Worm (Caenorhabditis elegans) whole organism, mixed stage, embryonic: Measurements from ENCODE around the gene ZK470.14.

Experiments
- blmp-1 ChIP-seq: fragments of 150-350 bp; optimal IDR thresholded peaks from 2 replicates; lab custom pipeline; 2014; ENCODE audit warnings: missing biosample characterization, missing genetic modification characterization
- hlh-1 ChIP-seq: fragments of 150-350 bp; optimal IDR thresholded peaks from 2 replicates; lab custom pipeline; 2014; ENCODE audit warnings: missing biosample characterization, missing genetic modification reagents, missing genetic modification characterization
- lsy-2 ChIP-seq: fragments of 150-350 bp; optimal IDR thresholded peaks from 2 replicates; lab custom pipeline; 2014; ENCODE audit warnings: missing biosample characterization, missing genetic modification characterization
- unc-39 ChIP-seq: fragments of 150-350 bp; optimal IDR thresholded peaks from 2 replicates; lab custom pipeline; 2014; ENCODE audit warnings: missing biosample characterization, missing genetic modification characterization

DNA sequence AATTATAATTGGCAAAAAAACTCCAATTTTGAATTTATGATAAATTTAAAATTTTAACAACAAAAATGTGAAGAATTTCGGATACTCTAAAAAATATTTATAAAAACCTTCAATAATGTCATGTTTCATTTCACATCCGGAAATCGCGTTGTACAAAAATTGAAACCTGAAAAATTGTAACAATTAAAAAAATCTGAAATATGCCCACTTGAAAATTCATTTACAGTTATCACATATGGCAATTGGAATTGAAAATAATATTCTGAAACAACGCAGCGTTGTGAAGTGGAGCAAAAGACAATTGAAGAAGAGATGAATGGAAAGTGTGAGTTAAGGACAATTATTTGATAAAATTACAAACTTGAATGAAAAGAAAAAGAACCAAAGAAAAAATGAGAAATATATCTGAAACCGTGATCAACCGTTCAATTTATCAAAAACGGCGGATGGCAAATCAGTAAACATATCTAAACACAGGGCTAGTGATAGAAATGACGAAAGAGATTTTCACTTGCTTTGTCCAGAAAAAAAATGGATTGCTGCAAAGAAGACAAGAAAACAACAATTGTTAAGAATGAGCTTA is 18.7 kb upstream of the ZK470.14 start:
- TF ChIP-seq hlh-1 (tag; lab: Kevin White, UChicago) (no peak), unc-39 (no peak), blmp-1 (tag; lab: Kevin White, UChicago) (no peak), lsy-2 (tag; lab: Kevin White, UChicago) (no peak)
